Fruit fly (Drosophila melanogaster) whole organism, embryonic: Measurements from ENCODE around the gene Nepl20.

Experiments used
- Bdp1 ChIP-seq: fragments of 200-800 bp; sonication (Bioruptor generic); optimal IDR thresholded peaks from 3 replicates; lab custom pipeline; 2016; ENCODE audit warnings: missing biosample characterization, missing genetic modification characterization
- Bteb2 ChIP-seq: fragments of 200-800 bp; sonication (Bioruptor generic); optimal IDR thresholded peaks from 2 replicates; lab custom pipeline; 2016; ENCODE audit warnings: missing biosample characterization, missing genetic modification characterization
- CG13624 ChIP-seq: fragments of 200-800 bp; sonication (Bioruptor generic); optimal IDR thresholded peaks from 2 replicates; lab custom pipeline; 2016; ENCODE audit warnings: missing biosample characterization, missing genetic modification characterization
- CG15073 ChIP-seq: fragments of 200-800 bp; sonication (Bioruptor generic); optimal IDR thresholded peaks from 2 replicates; lab custom pipeline; 2016; ENCODE audit warnings: missing biosample characterization, missing genetic modification characterization
- CG15601 ChIP-seq: fragments of 200-800 bp; sonication (Bioruptor generic); optimal IDR thresholded peaks from 3 replicates; lab custom pipeline; 2019; ENCODE audit warnings: missing biosample characterization, mild to moderate bottlenecking, missing genetic modification characterization, moderate library complexity
- CG16815 ChIP-seq: fragments of 200-800 bp; sonication (Bioruptor generic); optimal IDR thresholded peaks from 3 replicates; lab custom pipeline; 2017; ENCODE audit warnings: missing biosample characterization, mild to moderate bottlenecking, missing genetic modification characterization
- CG17802 ChIP-seq: fragments of 200-800 bp; sonication (Bioruptor generic); optimal IDR thresholded peaks from 2 replicates; lab custom pipeline; 2018; ENCODE audit warnings: missing biosample characterization, mild to moderate bottlenecking, missing genetic modification characterization, moderate library complexity
- CG18476 ChIP-seq: fragments of 200-800 bp; sonication (Bioruptor generic); optimal IDR thresholded peaks from 2 replicates; lab custom pipeline; 2016; ENCODE audit warnings: missing biosample characterization, mild to moderate bottlenecking, missing genetic modification characterization
- CG18764 ChIP-seq: fragments of 200-800 bp; sonication (Bioruptor generic); optimal IDR thresholded peaks from 3 replicates; lab custom pipeline; 2016; ENCODE audit warnings: missing biosample characterization, missing genetic modification characterization
- CG2678 ChIP-seq: fragments of 200-800 bp; sonication (Bioruptor generic); optimal IDR thresholded peaks from 3 replicates; lab custom pipeline; 2019; ENCODE audit warnings: missing biosample characterization, mild to moderate bottlenecking, missing genetic modification characterization, moderate library complexity
- CG31365 ChIP-seq: fragments of 200-800 bp; sonication (Bioruptor generic); optimal IDR thresholded peaks from 2 replicates; lab custom pipeline; 2018; ENCODE audit warnings: missing biosample characterization, mild to moderate bottlenecking, missing genetic modification characterization
- CG33213 ChIP-seq: fragments of 200-800 bp; sonication (Bioruptor generic); optimal IDR thresholded peaks from 3 replicates; lab custom pipeline; 2016; ENCODE audit warnings: missing biosample characterization, missing genetic modification characterization
- CG33557 ChIP-seq: fragments of 200-800 bp; sonication (Bioruptor generic); optimal IDR thresholded peaks from 2 replicates; lab custom pipeline; 2019; ENCODE audit warnings: missing biosample characterization, mild to moderate bottlenecking, missing genetic modification characterization, moderate library complexity
- CG3838 ChIP-seq: fragments of 200-800 bp; sonication (Bioruptor generic); optimal IDR thresholded peaks from 3 replicates; lab custom pipeline; 2016; ENCODE audit warnings: missing biosample characterization, missing genetic modification characterization
- CG3847 ChIP-seq: fragments of 200-800 bp; sonication (Bioruptor generic); IDR thresholded peaks from 2 replicates; pipeline ENCODE4 v1.3.6; 2022; ENCODE audit warnings: missing biosample characterization, missing genetic modification characterization
- CG4328 ChIP-seq: fragments of 200-800 bp; sonication (Bioruptor generic); optimal IDR thresholded peaks from 3 replicates; lab custom pipeline; 2017; ENCODE audit warnings: missing biosample characterization, missing genetic modification reagents, missing genetic modification characterization
- CG7556 ChIP-seq: fragments of 200-800 bp; sonication (Bioruptor generic); optimal IDR thresholded peaks from 2 replicates; lab custom pipeline; 2017; ENCODE audit warnings: missing biosample characterization, mild to moderate bottlenecking, missing genetic modification characterization
- CG8290 ChIP-seq, 3 experiments: fragments of 200-800 bp; sonication (Bioruptor generic); optimal IDR thresholded peaks; 2 replicates each; lab custom pipeline; 2016 to 2019; ENCODE audit warnings: missing biosample characterization in 3 of 3, missing genetic modification characterization in 3 of 3, mild to moderate bottlenecking in 2 of 3, moderate library complexity in 1 of 3
- Eip74EF ChIP-seq, 2 experiments: fragments of 200-800 bp in 1 of 2; fragments of >200 bp in 1 of 2; sonication (Bioruptor generic) in 1 of 2; optimal IDR thresholded peaks; 2 replicates each; lab custom pipeline; 2017 to 2019; ENCODE audit warnings: missing biosample characterization in 2 of 2, missing genetic modification characterization in 2 of 2, mild to moderate bottlenecking in 1 of 2, moderate library complexity in 1 of 2
- Ets65A ChIP-seq: fragments of 200-800 bp; sonication (Bioruptor generic); peaks from one replicate; lab custom pipeline; 2016; ENCODE audit warnings: missing biosample characterization, missing genetic modification characterization
- Fer2 ChIP-seq: fragments of 200-800 bp; sonication (Bioruptor generic); optimal IDR thresholded peaks from 2 replicates; lab custom pipeline; 2018; ENCODE audit warnings: missing biosample characterization, mild to moderate bottlenecking, missing genetic modification characterization, moderate library complexity
- Hey ChIP-seq: fragments of 200-800 bp; sonication (Bioruptor generic); optimal IDR thresholded peaks from 3 replicates; lab custom pipeline; 2018; ENCODE audit warnings: missing biosample characterization, mild to moderate bottlenecking, missing genetic modification characterization
- Hmr ChIP-seq: fragments of 200-800 bp; sonication (Bioruptor generic); optimal IDR thresholded peaks from 3 replicates; lab custom pipeline; 2017; ENCODE audit warnings: mild to moderate bottlenecking, missing biosample characterization, missing genetic modification reagents, missing genetic modification characterization
- Myb ChIP-seq: fragments of 200-800 bp; sonication (Bioruptor generic); optimal IDR thresholded peaks from 2 replicates; lab custom pipeline; 2016; ENCODE audit warnings: missing biosample characterization, missing genetic modification characterization
- Oli ChIP-seq: fragments of 200-800 bp; sonication (Bioruptor generic); optimal IDR thresholded peaks from 2 replicates; lab custom pipeline; 2018; ENCODE audit warnings: missing biosample characterization, mild to moderate bottlenecking, missing genetic modification characterization, moderate library complexity
- Pdp1 ChIP-seq, 2 experiments: fragments of 200-800 bp; sonication (Bioruptor generic); optimal IDR thresholded peaks; 3 replicates each; lab custom pipeline; 2016; ENCODE audit warnings: missing biosample characterization in 2 of 2, missing genetic modification characterization in 2 of 2, mild to moderate bottlenecking in 1 of 2, moderate library complexity in 1 of 2
- Sox102F ChIP-seq: fragments of 200-800 bp; sonication (Bioruptor generic); optimal IDR thresholded peaks from 2 replicates; lab custom pipeline; 2018; ENCODE audit warnings: missing biosample characterization, mild to moderate bottlenecking, missing genetic modification characterization, moderate library complexity
- Usf ChIP-seq: fragments of 200-800 bp; sonication (Bioruptor generic); optimal IDR thresholded peaks from 2 replicates; lab custom pipeline; 2017; ENCODE audit warnings: missing genotype, missing biosample characterization, missing genetic modification characterization
- bigmax ChIP-seq: fragments of 200-800 bp; sonication (Bioruptor generic); optimal IDR thresholded peaks from 2 replicates; lab custom pipeline; 2018; ENCODE audit warnings: missing biosample characterization, mild to moderate bottlenecking, missing genetic modification characterization
- chn ChIP-seq: fragments of 200-800 bp; sonication (Bioruptor generic); optimal IDR thresholded peaks from 2 replicates; lab custom pipeline; 2016; ENCODE audit warnings: missing biosample characterization, missing genetic modification characterization
- crp ChIP-seq, 2 experiments: fragments of 200-800 bp; sonication (Bioruptor generic); optimal IDR thresholded peaks; 2 replicates in 1 of 2; 3 replicates in 1 of 2; lab custom pipeline; 2017; ENCODE audit warnings: missing biosample characterization in 2 of 2, missing genetic modification characterization in 2 of 2, mild to moderate bottlenecking in 1 of 2, moderate library complexity in 1 of 2
- da ChIP-seq: fragments of 200-800 bp; sonication (Bioruptor generic); optimal IDR thresholded peaks from 2 replicates; lab custom pipeline; 2016; ENCODE audit warnings: missing biosample characterization, missing genetic modification characterization
- ewg ChIP-seq: fragments of 200-800 bp; sonication (Bioruptor generic); optimal IDR thresholded peaks from 3 replicates; lab custom pipeline; 2017; ENCODE audit warnings: mild to moderate bottlenecking, missing biosample characterization, missing genetic modification reagents, missing genetic modification characterization
- fru ChIP-seq: fragments of >200 bp; optimal IDR thresholded peaks from 2 replicates; lab custom pipeline; 2017
- hb ChIP-seq: fragments of 200-800 bp; sonication (Bioruptor generic); IDR thresholded peaks from 3 replicates; pipeline ENCODE4 v1.3.6; 2022; ENCODE audit warnings: missing biosample characterization, missing genetic modification characterization; ENCODE audit not compliant: partially characterized antibody
- lbe ChIP-seq: fragments of 200-800 bp; sonication (Bioruptor generic); optimal IDR thresholded peaks from 2 replicates; lab custom pipeline; 2016; ENCODE audit warnings: missing biosample characterization, mild to moderate bottlenecking, missing genetic modification characterization
- lola ChIP-seq, 3 experiments: fragments of >200 bp in 2 of 3; fragments of 200-800 bp in 1 of 3; sonication (Bioruptor generic) in 1 of 3; optimal IDR thresholded peaks; 2 replicates each; lab custom pipeline; 2017 to 2019; ENCODE audit warnings: missing biosample characterization in 3 of 3, missing genetic modification characterization in 3 of 3, mild to moderate bottlenecking in 1 of 3, moderate library complexity in 1 of 3
- mld ChIP-seq: fragments of 200-800 bp; sonication (Bioruptor generic); IDR thresholded peaks from 3 replicates; pipeline ENCODE4 v1.3.6; 2022; ENCODE audit warnings: missing biosample characterization, missing genetic modification characterization; ENCODE audit not compliant: partially characterized antibody
- ranshi ChIP-seq: fragments of 200-800 bp; sonication (Bioruptor generic); IDR thresholded peaks from 2 replicates; pipeline ENCODE4 v1.3.6; 2022; ENCODE audit warnings: missing biosample characterization, missing genetic modification characterization
- run ChIP-seq: fragments of 200-800 bp; sonication (Bioruptor generic); optimal IDR thresholded peaks from 3 replicates; lab custom pipeline; 2018; ENCODE audit warnings: missing biosample characterization, mild to moderate bottlenecking, missing genetic modification characterization
- salm ChIP-seq: fragments of 200-800 bp; sonication (Bioruptor generic); optimal IDR thresholded peaks from 2 replicates; lab custom pipeline; 2018; ENCODE audit warnings: missing biosample characterization, mild to moderate bottlenecking, missing genetic modification characterization
- shn ChIP-seq: fragments of 200-800 bp; sonication (Bioruptor generic); optimal IDR thresholded peaks from 3 replicates; lab custom pipeline; 2016; ENCODE audit warnings: missing biosample characterization, missing genetic modification characterization
- sima ChIP-seq: fragments of 200-800 bp; sonication (Bioruptor generic); optimal IDR thresholded peaks from 2 replicates; lab custom pipeline; 2016; ENCODE audit warnings: missing biosample characterization, missing genetic modification characterization
- stc ChIP-seq: fragments of 200-800 bp; sonication (Bioruptor generic); IDR thresholded peaks from 2 replicates; pipeline ENCODE4 v1.3.6; 2022; ENCODE audit warnings: missing biosample characterization, missing genetic modification characterization
- stwl ChIP-seq: fragments of 200-800 bp; sonication (Bioruptor generic); optimal IDR thresholded peaks from 3 replicates; lab custom pipeline; 2018; ENCODE audit warnings: missing biosample characterization, mild to moderate bottlenecking, missing genetic modification characterization, moderate library complexity
- toy ChIP-seq: fragments of 200-800 bp; sonication (Bioruptor generic); IDR thresholded peaks from 2 replicates; pipeline ENCODE4 v1.3.6; 2022; ENCODE audit warnings: missing biosample characterization, missing genetic modification characterization
- vfl ChIP-seq: fragments of 200-800 bp; sonication (Bioruptor generic); optimal IDR thresholded peaks from 2 replicates; lab custom pipeline; 2016; ENCODE audit warnings: missing biosample characterization, missing genetic modification characterization
- z ChIP-seq: fragments of 200-800 bp; sonication (Bioruptor generic); IDR thresholded peaks from 3 replicates; pipeline ENCODE4 v1.3.6; 2022; ENCODE audit warnings: missing biosample characterization, missing genetic modification characterization

Nepl20 gene

dm6 chr3R:28831626-28832267, 48.8 kb upstream of the Nepl20 start, which contains the start of gene WASp (continued):
- no peak for TF ChIP-seq CG18764 (GFP tag; lab: Kevin White, UChicago)
- TF ChIP-seq CG3847 = peak; percentile 69
- peak; percentile 75 for TF ChIP-seq da
- no peak for TF ChIP-seq hb (GFP tag; lab: Robert Waterston, UW)
- no peak for TF ChIP-seq CG15601 (tag; lab: Kevin White, UChicago)
- TF ChIP-seq bigmax (GFP tag; lab: Kevin White, UChicago) = no peak
- peak; percentile 94 for TF ChIP-seq stwl (tag; lab: Kevin White, UChicago)
- peak; percentile 18 for TF ChIP-seq Fer2
- no peak for TF ChIP-seq mld
- TF ChIP-seq z = 0 out of 3 replicates have a peak, but pooled peaks have one; percentile 37
- peak; percentile 65 for TF ChIP-seq ewg (GFP tag; lab: Kevin White, UChicago)
- peak; percentile 61 for TF ChIP-seq CG3838 (GFP tag; lab: Kevin White, UChicago)
- peak in 1 of 3 experiments; percentile 37 for TF ChIP-seq lola (GFP tag; optimal IDR thresholded peaks at IDR 0.05; lab: Kevin White, UChicago)
- 0 out of 2 replicates have a peak, but pooled peaks have one; percentile 19 for TF ChIP-seq toy
- TF ChIP-seq Eip74EF (GFP tag; optimal IDR thresholded peaks at IDR 0.05; lab: Kevin White, UChicago) = peak in 1 of 2 experiments; percentile 86
- no peak for TF ChIP-seq CG7556 (GFP tag; lab: Kevin White, UChicago)
- peak; percentile 4 for TF ChIP-seq Usf (GFP tag; lab: Kevin White, UChicago)
- no peak for TF ChIP-seq CG15073 (GFP tag; lab: Kevin White, UChicago)
- TF ChIP-seq sima (GFP tag; lab: Kevin White, UChicago) = peak; percentile 47
- no peak for TF ChIP-seq CG18476 (GFP tag; lab: Kevin White, UChicago)
- peak; percentile 45 for TF ChIP-seq Hey (tag; lab: Kevin White, UChicago)
- TF ChIP-seq shn (GFP tag; lab: Kevin White, UChicago) = peak; percentile 78
- no peak for TF ChIP-seq CG16815 (GFP tag; lab: Kevin White, UChicago)
- TF ChIP-seq CG17802 (tag; lab: Kevin White, UChicago) = peak; percentile 100
- TF ChIP-seq stc (GFP tag; lab: Robert Waterston, UW) = peak; percentile 70
- peak; percentile 94 for TF ChIP-seq CG33213 (GFP tag; lab: Kevin White, UChicago)
- TF ChIP-seq run = peak; percentile 59
- no peak for TF ChIP-seq lbe
- peak; percentile 91 for TF ChIP-seq Myb (GFP tag; lab: Kevin White, UChicago)
- no peak for TF ChIP-seq CG2678 (tag; lab: Kevin White, UChicago)
- peak in 1 of 2 experiments; percentile 54 for TF ChIP-seq crp (GFP tag; optimal IDR thresholded peaks at IDR 0.05; lab: Kevin White, UChicago)
- TF ChIP-seq CG8290 (GFP tag; optimal IDR thresholded peaks at IDR 0.05; lab: Kevin White, UChicago) = no peak
- TF ChIP-seq CG8290 (tag; optimal IDR thresholded peaks at IDR 0.05; lab: Kevin White, UChicago) = no peak
- peak; percentile 47 for TF ChIP-seq Oli (tag; lab: Kevin White, UChicago)
- peak; percentile 46 for TF ChIP-seq CG33557
- peak; percentile 59; the same call in 1 of the 2 replicates for TF ChIP-seq ranshi (GFP tag; lab: Robert Waterston, UW)
- peak; percentile 32 for TF ChIP-seq salm (tag; lab: Kevin White, UChicago)
- peak; percentile 70 for TF ChIP-seq CG4328 (GFP tag; lab: Kevin White, UChicago)
- TF ChIP-seq Pdp1 (GFP tag; optimal IDR thresholded peaks at IDR 0.05; lab: Kevin White, UChicago) = peak in 1 of 2 experiments; percentile 59
- TF ChIP-seq Ets65A = peak; percentile 99
- peak; percentile 64 for TF ChIP-seq CG31365 (tag; lab: Kevin White, UChicago)
- peak; percentile 62 for TF ChIP-seq vfl (GFP tag; lab: Kevin White, UChicago)
- peak; percentile 76 for TF ChIP-seq Bteb2 (GFP tag; lab: Kevin White, UChicago)
- peak; percentile 44 for TF ChIP-seq Bdp1 (GFP tag; lab: Kevin White, UChicago)
- TF ChIP-seq fru (lab: Kevin White, UChicago) = no peak
- TF ChIP-seq Sox102F = peak; percentile 51
- peak; percentile 85 for TF ChIP-seq CG13624 (GFP tag; lab: Kevin White, UChicago)
- TF ChIP-seq Hmr (GFP tag; lab: Kevin White, UChicago) = peak; percentile 90
- peak; percentile 75 for TF ChIP-seq chn
